Worm (Caenorhabditis elegans) whole organism, L4/young adult: ENCODE results near the gene C43D7.8.

ENCODE experiments used
- W03F9.2 ChIP-seq: fragments of 150-350 bp; optimal IDR thresholded peaks from 2 replicates; lab custom pipeline; 2014; ENCODE audit warnings: missing biosample characterization, missing genetic modification characterization
- dao-5 ChIP-seq: sonication (generic microtip); optimal IDR thresholded peaks from 2 replicates; lab custom pipeline; 2016; ENCODE audit warnings: missing genotype, missing genetic modification characterization, moderate library complexity, missing compliant biosample characterization
- him-1 ChIP-seq: sonication (generic microtip); optimal IDR thresholded peaks from 2 replicates; lab custom pipeline; 2016; ENCODE audit warnings: missing genotype, missing genetic modification reagents, missing genetic modification characterization, missing compliant biosample characterization

ce11 chrV:19260686-19261085, 50.6 kb downstream of the C43D7.8 start:
- TF ChIP-seq him-1 (tag; lab: Kevin White, UChicago) (no peak), W03F9.2 (tag; lab: Kevin White, UChicago) (no peak), dao-5 (tag; lab: Kevin White, UChicago) (no peak)
